Worm (Caenorhabditis elegans): ENCODE results near the gene str-159.

DNA sequence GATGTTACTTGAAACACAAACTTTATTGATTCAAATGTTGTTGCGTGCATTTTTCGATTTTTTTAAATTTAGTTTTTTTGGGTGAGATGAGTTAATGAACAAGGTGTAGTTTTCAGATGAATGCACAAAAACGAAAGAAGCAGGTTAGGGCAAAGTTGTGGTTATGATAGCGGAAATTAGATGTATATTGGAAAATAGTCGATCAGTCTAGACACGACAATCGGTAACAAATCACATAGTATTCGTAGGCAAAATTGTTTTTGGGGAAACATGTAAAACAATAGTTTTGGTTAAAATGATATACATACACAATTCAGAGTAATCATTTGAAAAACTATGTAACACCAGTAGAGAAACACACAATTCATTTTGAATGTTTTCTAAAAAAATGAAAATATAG is 41.5 kb upstream of the str-159 start, which contains the start of gene str-172:
- TF ChIP-seq ceh-82 (tag; optimal IDR thresholded peaks at IDR 0.05) = no peak
- no peak for TF ChIP-seq unc-130 (GFP tag; optimal IDR thresholded peaks at IDR 0.05)
- TF ChIP-seq snpc-4 (tag; optimal IDR thresholded peaks at IDR 0.05) = no peak
- no peak for TF ChIP-seq nhr-77 (tag; optimal IDR thresholded peaks at IDR 0.05)
